Worm (Caenorhabditis elegans): Measurements from ENCODE around the gene scl-9.
A peak's percentile ranks its signal among the peaks of the same experiment; 100 is the strongest.

ce11 chrIV:13095462-13095861 lies 48.5 kb downstream of the scl-9 start, which contains the start of gene rfc-3:
- peak; percentile 14 for TF ChIP-seq ama-1 (optimal IDR thresholded peaks at IDR 0.05)
- no peak for TF ChIP-seq hnd-1 (tag; optimal IDR thresholded peaks at IDR 0.05)
- TF ChIP-seq hmbx-1 (tag; optimal IDR thresholded peaks at IDR 0.05) = no peak
- TF ChIP-seq F13C5.2 (tag; optimal IDR thresholded peaks at IDR 0.05) = no peak
- no peak for TF ChIP-seq tbx-37 (GFP tag; conservative IDR thresholded peaks at IDR 0.05)
- no peak for TF ChIP-seq hmg-4 (GFP tag; optimal IDR thresholded peaks at IDR 0.05)
- no peak for TF ChIP-seq tra-4 (tag; optimal IDR thresholded peaks at IDR 0.05)
- TF ChIP-seq tbx-11 (GFP tag; IDR thresholded peaks at IDR 0.05) = no peak
- no peak for TF ChIP-seq ceh-13 (GFP tag; optimal IDR thresholded peaks at IDR 0.05)

All from whole organism, early embryonic.